Worm (Caenorhabditis elegans): ENCODE measurements around the gene nsph-4.2.

Gene nsph-4.2

DNA sequence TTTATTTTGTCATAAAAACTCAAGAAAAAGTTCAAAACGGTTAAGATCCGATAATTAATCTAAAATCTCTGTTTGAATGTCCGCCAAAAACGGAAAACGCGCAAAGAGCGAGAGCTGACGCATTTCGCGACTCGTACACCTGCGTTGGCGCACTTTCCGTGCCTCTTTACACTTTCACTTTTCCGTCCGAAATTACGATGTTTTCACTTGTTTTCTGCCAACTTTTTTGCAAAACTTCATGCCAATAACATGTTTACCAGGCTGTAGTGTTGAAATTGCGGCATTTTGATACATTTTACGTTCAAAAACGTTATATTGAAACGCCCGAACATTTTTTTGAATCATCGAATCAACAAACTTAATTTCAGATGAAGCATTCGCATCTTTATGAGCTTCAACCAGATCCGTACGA is 34.8 kb upstream of the nsph-4.2 start, which contains the start of gene W03F8.4 (continued):
- TF ChIP-seq unc-39 (tag; optimal IDR thresholded peaks at IDR 0.05) (no peak), sma-3 (GFP tag; optimal IDR thresholded peaks at IDR 0.05) (peak; percentile 97), peb-1 (tag; optimal IDR thresholded peaks at IDR 0.05) (no peak), nhr-23 (tag; optimal IDR thresholded peaks at IDR 0.05) (no peak), lin-39 (tag; optimal IDR thresholded peaks at IDR 0.05) (no peak), mab-5 (tag; optimal IDR thresholded peaks at IDR 0.05) (peak; percentile 88), nhr-11 (tag; optimal IDR thresholded peaks at IDR 0.05) (no peak), elt-3 (tag; optimal IDR thresholded peaks at IDR 0.05) (no peak), fos-1 (tag; optimal IDR thresholded peaks at IDR 0.05) (peak; percentile 82), nhr-10 (tag; optimal IDR thresholded peaks at IDR 0.05) (peak; percentile 57), nhr-129 (tag; optimal IDR thresholded peaks at IDR 0.05) (peak; percentile 92)

DNA sequence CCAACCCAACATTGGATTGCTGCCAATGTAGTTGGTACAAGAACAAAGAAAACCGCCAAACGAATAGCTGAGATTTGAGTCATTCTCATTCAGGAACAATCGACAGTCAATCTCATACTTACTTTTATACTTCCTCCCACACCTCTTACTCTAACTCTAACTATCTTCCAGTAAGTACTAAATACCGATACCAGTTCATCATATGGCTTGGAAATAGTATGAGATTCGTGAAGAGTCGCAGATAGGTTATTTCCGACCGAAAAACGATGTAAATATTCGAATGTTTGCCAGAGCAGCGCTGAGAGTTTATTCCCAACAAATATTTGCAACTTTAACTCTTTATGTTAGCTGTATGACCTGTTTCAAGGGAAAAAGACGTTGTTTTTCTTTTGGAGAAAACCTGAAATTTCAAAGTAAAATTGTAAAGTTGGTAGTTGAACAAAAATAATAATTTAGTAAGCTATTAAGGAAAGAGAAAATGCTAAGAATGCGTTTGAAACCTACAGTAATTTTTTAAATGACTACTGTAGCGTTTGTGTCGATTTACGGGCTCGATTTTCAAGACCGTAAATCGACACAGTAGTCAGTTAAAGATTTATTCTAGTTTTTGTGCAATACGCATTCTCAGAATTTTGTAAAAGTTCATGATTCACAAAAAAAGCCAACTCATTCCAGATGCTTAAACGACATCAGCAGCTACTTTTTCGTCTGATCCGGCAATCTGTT is 32.0 kb upstream of the nsph-4.2 start, which contains the start of the genes W03F8.6 and mtrf-1L:
Gene W03F8.6 (minus strand): TSS at position 101 of the 726 bp plus-strand sequence.
Gene mtrf-1L (plus strand): TSS at position 676 of the 726 bp plus-strand sequence.
- TF ChIP-seq F13H6.1 (tag; optimal IDR thresholded peaks at IDR 0.05) (peak; percentile 36), nhr-129 (tag; optimal IDR thresholded peaks at IDR 0.05) (no peak)

DNA sequence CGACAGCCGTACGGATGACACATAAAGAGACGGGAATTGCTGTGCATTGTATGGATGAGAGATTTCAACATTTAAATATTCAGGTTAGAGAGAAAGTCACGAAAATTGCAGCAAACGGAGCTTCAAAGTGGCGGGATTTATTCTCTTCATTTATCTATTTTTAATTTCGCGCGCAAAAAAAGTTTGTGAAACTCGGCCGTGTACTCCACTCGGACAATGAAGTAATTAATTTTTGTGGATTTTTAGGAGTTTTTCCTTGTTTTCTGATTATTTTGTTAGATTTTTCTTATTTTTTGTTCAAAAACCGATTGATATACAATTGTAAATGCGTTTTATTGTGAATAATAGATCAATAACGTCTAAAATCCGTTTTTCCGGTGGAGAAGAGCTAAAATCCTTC is 30.5 kb upstream of the nsph-4.2 start:
- peak; percentile 76 for TF ChIP-seq unc-55 (GFP tag; optimal IDR thresholded peaks at IDR 0.05)
- no peak for TF ChIP-seq egl-27 (tag; optimal IDR thresholded peaks at IDR 0.05)
- TF ChIP-seq zag-1 (tag; optimal IDR thresholded peaks at IDR 0.05) = no peak
- TF ChIP-seq nhr-12 (tag; optimal IDR thresholded peaks at IDR 0.05) = no peak
- no peak for TF ChIP-seq unc-62 (GFP tag; optimal IDR thresholded peaks at IDR 0.05)
- TF ChIP-seq nhr-237 (tag; optimal IDR thresholded peaks at IDR 0.05) = no peak
- peak; percentile 77 for TF ChIP-seq gmeb-1 (tag; optimal IDR thresholded peaks at IDR 0.05)
- TF ChIP-seq sma-3 (GFP tag; optimal IDR thresholded peaks at IDR 0.05) = no peak
- no peak for TF ChIP-seq ceh-82 (tag; optimal IDR thresholded peaks at IDR 0.05)
- TF ChIP-seq C34F6.9 (tag; optimal IDR thresholded peaks at IDR 0.05) = no peak
- no peak for TF ChIP-seq elt-3 (tag; optimal IDR thresholded peaks at IDR 0.05)
- TF ChIP-seq nhr-11 (tag; optimal IDR thresholded peaks at IDR 0.05) = no peak
- TF ChIP-seq snpc-4 (tag; optimal IDR thresholded peaks at IDR 0.05) = no peak
- peak in 1 of 2 experiments; percentile 53 for TF ChIP-seq lsy-2 (tag; optimal IDR thresholded peaks at IDR 0.05)

DNA sequence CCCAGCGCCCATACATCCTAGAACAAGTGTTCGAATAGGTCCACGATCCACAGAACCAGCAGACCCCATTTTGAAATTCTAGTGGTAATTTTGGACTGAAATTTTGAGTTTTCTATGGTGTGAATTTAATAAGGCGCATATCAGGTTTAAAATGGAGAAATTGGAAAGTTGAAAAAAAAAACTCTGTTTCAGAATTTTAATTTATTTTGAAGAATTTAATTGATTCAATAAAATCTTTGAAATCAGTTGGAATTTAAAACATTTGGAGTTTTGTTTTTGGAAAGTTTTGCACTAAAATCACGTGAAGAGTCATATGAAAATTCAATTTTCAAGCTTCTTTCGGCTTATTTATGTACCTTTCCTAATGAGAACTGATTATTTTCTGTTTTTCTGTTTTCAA is 23.1 kb upstream of the nsph-4.2 start, which contains the start of gene gpa-18:
Gene gpa-18 (minus strand): TSS at position 101 of the 400 bp plus-strand sequence.
- TF ChIP-seq egl-27 (tag; optimal IDR thresholded peaks at IDR 0.05) (no peak), dmd-4 (tag; optimal IDR thresholded peaks at IDR 0.05) (no peak), elt-1 (tag; optimal IDR thresholded peaks at IDR 0.05) (no peak), R02D3.7 (tag; optimal IDR thresholded peaks at IDR 0.05) (no peak), mbf-1 (tag; optimal IDR thresholded peaks at IDR 0.05) (no peak), elt-3 (tag; optimal IDR thresholded peaks at IDR 0.05) (no peak), lsy-2 (tag; optimal IDR thresholded peaks at IDR 0.05) (no peak), lin-39 (tag; optimal IDR thresholded peaks at IDR 0.05) (no peak), nhr-21 (tag; optimal IDR thresholded peaks at IDR 0.05) (no peak), ceh-82 (tag; optimal IDR thresholded peaks at IDR 0.05) (no peak), crh-2 (tag; optimal IDR thresholded peaks at IDR 0.05) (no peak), skn-1 (tag; optimal IDR thresholded peaks at IDR 0.05) (no peak), aly-2 (tag; optimal IDR thresholded peaks at IDR 0.05) (no peak)

DNA sequence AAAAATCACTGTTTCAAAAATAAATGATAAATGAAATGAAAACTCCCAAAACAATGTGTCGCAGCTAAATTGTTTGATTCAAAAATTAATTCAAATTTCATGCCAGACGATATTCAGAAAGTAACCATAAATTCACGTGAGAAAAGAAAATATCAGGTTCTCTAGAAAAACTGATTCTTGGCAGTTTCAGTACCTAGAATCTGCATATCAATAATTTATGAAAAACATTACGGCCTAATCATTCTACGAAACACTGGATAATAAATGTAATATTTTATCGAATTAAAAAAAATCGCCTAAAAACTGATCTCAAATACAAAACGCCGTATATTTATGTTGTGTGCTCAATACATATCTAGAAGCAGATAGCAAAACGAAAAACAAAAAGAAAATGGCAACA is 17.8 kb upstream of the nsph-4.2 start:
- TF ChIP-seq peb-1 (tag; optimal IDR thresholded peaks at IDR 0.05) = no peak
- no peak for TF ChIP-seq lin-11 (tag; optimal IDR thresholded peaks at IDR 0.05)
- TF ChIP-seq nhr-237 (tag; optimal IDR thresholded peaks at IDR 0.05) = no peak
- TF ChIP-seq egl-27 (tag; optimal IDR thresholded peaks at IDR 0.05) = no peak
- TF ChIP-seq unc-55 (GFP tag; optimal IDR thresholded peaks at IDR 0.05) = no peak
- TF ChIP-seq nhr-21 (tag; optimal IDR thresholded peaks at IDR 0.05) = peak; percentile 32
- TF ChIP-seq nhr-10 (tag; optimal IDR thresholded peaks at IDR 0.05) = no peak
- peak in 1 of 2 experiments; percentile 18 for TF ChIP-seq lsy-2 (tag; optimal IDR thresholded peaks at IDR 0.05)
- no peak for TF ChIP-seq mdl-1 (tag; optimal IDR thresholded peaks at IDR 0.05)
